Worm (Caenorhabditis elegans): ENCODE results near the gene zmp-6.

Gene zmp-6

DNA sequence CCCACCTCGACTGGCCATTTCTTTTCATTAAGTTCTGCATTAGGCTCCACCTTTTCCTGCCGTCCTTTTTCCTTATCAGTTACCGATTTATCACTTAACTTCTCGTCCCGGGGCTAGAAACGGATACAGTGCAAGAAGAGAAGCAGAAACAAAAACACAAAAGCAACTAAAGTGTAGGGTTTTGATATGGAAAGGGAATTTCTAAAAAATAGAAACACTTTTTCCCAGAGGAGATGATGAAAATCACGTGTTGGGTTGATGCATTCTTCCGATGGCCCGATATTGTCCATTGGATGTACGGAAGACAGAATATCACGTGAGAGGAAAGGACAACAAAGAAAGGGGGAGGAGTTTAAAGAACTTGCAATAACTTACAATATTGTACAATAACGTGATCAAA lies 25.2 kb upstream of the zmp-6 start:
- TF ChIP-seq nhr-23 (tag; optimal IDR thresholded peaks at IDR 0.05) (peak; percentile 81), lsy-12 (tag; optimal IDR thresholded peaks at IDR 0.05) (peak; percentile 46), unc-62 (GFP tag; optimal IDR thresholded peaks at IDR 0.05) (no peak), unc-39 (tag; optimal IDR thresholded peaks at IDR 0.05) (no peak), snpc-4 (tag; optimal IDR thresholded peaks at IDR 0.05) (no peak), nhr-67 (tag; optimal IDR thresholded peaks at IDR 0.05) (no peak), ceh-82 (tag; optimal IDR thresholded peaks at IDR 0.05) (no peak), ceh-28 (tag; optimal IDR thresholded peaks at IDR 0.05) (no peak), jun-1 (tag; optimal IDR thresholded peaks at IDR 0.05) (no peak), nhr-12 (tag; optimal IDR thresholded peaks at IDR 0.05) (no peak), fkh-2 (tag; optimal IDR thresholded peaks at IDR 0.05) (no peak), ama-1 (optimal IDR thresholded peaks at IDR 0.05) (peak; percentile 22), aly-2 (tag; optimal IDR thresholded peaks at IDR 0.05) (no peak), lin-15B (tag; optimal IDR thresholded peaks at IDR 0.05) (no peak), nhr-11 (tag; optimal IDR thresholded peaks at IDR 0.05) (no peak), daf-12 (tag; optimal IDR thresholded peaks at IDR 0.05) (no peak), nhr-77 (tag; optimal IDR thresholded peaks at IDR 0.05) (no peak), R02D3.7 (tag; optimal IDR thresholded peaks at IDR 0.05) (no peak), ztf-4 (tag; optimal IDR thresholded peaks at IDR 0.05) (no peak), sea-2 (GFP tag; optimal IDR thresholded peaks at IDR 0.05) (no peak), pha-4 (tag; optimal IDR thresholded peaks at IDR 0.05) (peak; percentile 47), fos-1 (tag; optimal IDR thresholded peaks at IDR 0.05) (no peak), nfya-1 (tag; optimal IDR thresholded peaks at IDR 0.05; ENCODE audit: insufficient read depth) (peak; percentile 16), nhr-43 (tag; optimal IDR thresholded peaks at IDR 0.05; ENCODE audit: poor library complexity, severe bottlenecking) (peak; percentile 79), skn-1 (tag; optimal IDR thresholded peaks at IDR 0.05) (no peak), nhr-76 (tag; optimal IDR thresholded peaks at IDR 0.05) (no peak), nhr-25 (tag; optimal IDR thresholded peaks at IDR 0.05) (peak; percentile 21), eor-1 (tag; optimal IDR thresholded peaks at IDR 0.05) (no peak), pqm-1 (tag; optimal IDR thresholded peaks at IDR 0.05) (peak; percentile 29), fkh-10 (GFP tag; optimal IDR thresholded peaks at IDR 0.05) (no peak), nhr-28 (tag; optimal IDR thresholded peaks at IDR 0.05) (no peak), mml-1 (tag; optimal IDR thresholded peaks at IDR 0.05) (no peak), elt-2 (tag; optimal IDR thresholded peaks at IDR 0.05) (peak; percentile 57), ZK546.5 (tag; optimal IDR thresholded peaks at IDR 0.05) (no peak), ztf-11 (tag; optimal IDR thresholded peaks at IDR 0.05) (no peak), nhr-237 (tag; optimal IDR thresholded peaks at IDR 0.05) (no peak), ceh-16 (tag; optimal IDR thresholded peaks at IDR 0.05) (no peak), hmg-11 (tag; optimal IDR thresholded peaks at IDR 0.05) (no peak), tbx-2 (tag; optimal IDR thresholded peaks at IDR 0.05) (no peak), elt-3 (tag; optimal IDR thresholded peaks at IDR 0.05) (peak; percentile 14 to 71 (median 37)), lin-39 (tag; optimal IDR thresholded peaks at IDR 0.05) (no peak), ceh-9 (tag; optimal IDR thresholded peaks at IDR 0.05) (no peak), egl-27 (tag; optimal IDR thresholded peaks at IDR 0.05) (peak; percentile 7), elt-1 (tag; optimal IDR thresholded peaks at IDR 0.05) (no peak), zag-1 (tag; optimal IDR thresholded peaks at IDR 0.05) (no peak), mdl-1 (tag; optimal IDR thresholded peaks at IDR 0.05) (no peak), egl-5 (tag; optimal IDR thresholded peaks at IDR 0.05) (no peak)

ce11 chrIII:7272088-7272487 lies 24.4 kb upstream of the zmp-6 start:
- no peak for TF ChIP-seq unc-39 (tag; optimal IDR thresholded peaks at IDR 0.05)
- TF ChIP-seq skn-1 (tag; optimal IDR thresholded peaks at IDR 0.05) = no peak
- peak; percentile 20 for TF ChIP-seq lsy-12 (tag; optimal IDR thresholded peaks at IDR 0.05)
- peak; percentile 4 for TF ChIP-seq nhr-25 (tag; optimal IDR thresholded peaks at IDR 0.05)
- TF ChIP-seq aly-2 (tag; optimal IDR thresholded peaks at IDR 0.05) = no peak
- TF ChIP-seq fos-1 (tag; optimal IDR thresholded peaks at IDR 0.05) = no peak
- TF ChIP-seq ama-1 (optimal IDR thresholded peaks at IDR 0.05) = peak; percentile 22
- TF ChIP-seq daf-12 (tag; optimal IDR thresholded peaks at IDR 0.05) = no peak
- no peak for TF ChIP-seq ZK546.5 (tag; optimal IDR thresholded peaks at IDR 0.05)
- TF ChIP-seq tbx-2 (tag; optimal IDR thresholded peaks at IDR 0.05) = no peak
- TF ChIP-seq ceh-82 (tag; optimal IDR thresholded peaks at IDR 0.05) = no peak
- peak; percentile 47 for TF ChIP-seq nfya-1 (tag; optimal IDR thresholded peaks at IDR 0.05; ENCODE audit: insufficient read depth)
- TF ChIP-seq nhr-43 (tag; optimal IDR thresholded peaks at IDR 0.05; ENCODE audit: poor library complexity, severe bottlenecking) = peak; percentile 22
- TF ChIP-seq nhr-77 (tag; optimal IDR thresholded peaks at IDR 0.05) = no peak
- TF ChIP-seq ztf-4 (tag; optimal IDR thresholded peaks at IDR 0.05) = no peak
- TF ChIP-seq nhr-67 (tag; optimal IDR thresholded peaks at IDR 0.05) = no peak
- TF ChIP-seq fkh-2 (tag; optimal IDR thresholded peaks at IDR 0.05) = no peak
- TF ChIP-seq fkh-10 (GFP tag; optimal IDR thresholded peaks at IDR 0.05) = no peak
- no peak for TF ChIP-seq ztf-11 (tag; optimal IDR thresholded peaks at IDR 0.05)
- TF ChIP-seq nhr-28 (tag; optimal IDR thresholded peaks at IDR 0.05) = no peak
- TF ChIP-seq snpc-4 (tag; optimal IDR thresholded peaks at IDR 0.05) = no peak
- peak; percentile 71 for TF ChIP-seq jun-1 (tag; optimal IDR thresholded peaks at IDR 0.05)
- no peak for TF ChIP-seq elt-1 (tag; optimal IDR thresholded peaks at IDR 0.05)
- no peak for TF ChIP-seq nhr-237 (tag; optimal IDR thresholded peaks at IDR 0.05)
- TF ChIP-seq lin-39 (tag; optimal IDR thresholded peaks at IDR 0.05) = peak; percentile 31
- peak; percentile 38 for TF ChIP-seq nhr-23 (tag; optimal IDR thresholded peaks at IDR 0.05)
- TF ChIP-seq egl-27 (tag; optimal IDR thresholded peaks at IDR 0.05) = no peak
- no peak for TF ChIP-seq zag-1 (tag; optimal IDR thresholded peaks at IDR 0.05)
- no peak for TF ChIP-seq ceh-16 (tag; optimal IDR thresholded peaks at IDR 0.05)
- no peak for TF ChIP-seq nhr-11 (tag; optimal IDR thresholded peaks at IDR 0.05)
- peak; percentile 14 for TF ChIP-seq elt-2 (tag; optimal IDR thresholded peaks at IDR 0.05)
- TF ChIP-seq hmg-11 (tag; optimal IDR thresholded peaks at IDR 0.05) = no peak
- no peak for TF ChIP-seq nhr-12 (tag; optimal IDR thresholded peaks at IDR 0.05)
- TF ChIP-seq pha-4 (tag; optimal IDR thresholded peaks at IDR 0.05) = peak; percentile 84
- TF ChIP-seq unc-62 (GFP tag; optimal IDR thresholded peaks at IDR 0.05) = no peak
- no peak for TF ChIP-seq mdl-1 (tag; optimal IDR thresholded peaks at IDR 0.05)
- no peak for TF ChIP-seq sea-2 (GFP tag; optimal IDR thresholded peaks at IDR 0.05)
- TF ChIP-seq egl-5 (tag; optimal IDR thresholded peaks at IDR 0.05) = peak; percentile 92
- TF ChIP-seq eor-1 (tag; optimal IDR thresholded peaks at IDR 0.05) = no peak
- TF ChIP-seq elt-3 (tag; optimal IDR thresholded peaks at IDR 0.05) = no peak

Data from whole organism, L3 larva.